Fruit fly (Drosophila melanogaster): ENCODE results near the gene psidin.
A peak's percentile ranks its signal among the peaks of the same experiment; 100 is the strongest.

DNA sequence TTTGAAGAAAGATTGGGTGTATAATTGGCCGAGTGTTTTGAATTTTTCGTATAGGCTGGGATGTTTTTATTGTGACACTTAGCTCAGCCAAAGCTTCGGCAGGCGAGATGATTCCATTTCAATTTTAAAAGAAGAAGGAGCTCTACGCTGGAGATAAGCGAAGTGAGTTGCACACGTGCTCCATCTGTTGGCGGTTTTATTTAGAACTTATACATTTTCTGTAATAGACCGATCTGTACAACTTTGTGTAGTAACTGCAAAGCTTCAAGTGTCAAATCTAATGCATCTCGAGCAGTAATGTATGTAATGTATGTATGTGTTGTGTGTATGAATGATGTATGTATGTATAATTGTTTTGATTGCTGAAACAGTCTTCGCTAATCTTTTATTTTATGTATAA, 44.9 kb downstream of the psidin start:
- TF ChIP-seq CTCF (optimal IDR thresholded peaks at IDR 0.05) = peak; percentile 56
- no peak for TF ChIP-seq CG8478 (optimal IDR thresholded peaks at IDR 0.05)
